Fruit fly (Drosophila melanogaster) whole organism, wandering third instar larva: ENCODE data around the gene CG17568.

Experiments
- Abd-B ChIP-seq: fragments of >200 bp; optimal IDR thresholded peaks from 2 replicates; lab custom pipeline; 2017; ENCODE audit warnings: missing biosample characterization, missing genetic modification characterization
- CG32264 ChIP-seq: fragments of 200-800 bp; sonication (Bioruptor generic); optimal IDR thresholded peaks from 2 replicates; lab custom pipeline; 2016; ENCODE audit warnings: missing biosample characterization, missing genetic modification characterization
- CG9705 ChIP-seq: fragments of 200-800 bp; sonication (Bioruptor generic); optimal IDR thresholded peaks from 2 replicates; lab custom pipeline; 2018; ENCODE audit warnings: missing biosample characterization, mild to moderate bottlenecking, missing genetic modification characterization
- CrebA ChIP-seq: fragments of 200-800 bp; sonication (Bioruptor generic); optimal IDR thresholded peaks from 2 replicates; lab custom pipeline; 2016; ENCODE audit warnings: missing biosample characterization, mild to moderate bottlenecking, missing genetic modification characterization, borderline replicate concordance
- Dfd ChIP-seq: fragments of >200 bp; optimal IDR thresholded peaks from 2 replicates; lab custom pipeline; 2017; ENCODE audit warnings: missing biosample characterization, missing genetic modification characterization
- Dif ChIP-seq: fragments of 200-275, 200-300 bp; sonication (Bioruptor generic); optimal IDR thresholded peaks from 2 replicates; lab custom pipeline; 2018; ENCODE audit warnings: missing biosample characterization, missing genetic modification characterization; ENCODE audit not compliant: partially characterized antibody
- GATAd ChIP-seq: sonication (Bioruptor generic); optimal IDR thresholded peaks from 2 replicates; lab custom pipeline; 2016; ENCODE audit warnings: missing biosample characterization, missing genetic modification characterization
- HLH106 ChIP-seq: fragments of 200-800 bp; optimal IDR thresholded peaks from 3 replicates; lab custom pipeline; 2019; ENCODE audit warnings: missing biosample characterization, mild to moderate bottlenecking, missing genetic modification characterization, moderate library complexity
- Hnf4 ChIP-seq: fragments of 200-800 bp; sonication (Bioruptor generic); optimal IDR thresholded peaks from 2 replicates; lab custom pipeline; 2016; ENCODE audit warnings: missing biosample characterization, mild to moderate bottlenecking, missing genetic modification characterization
- Hr78 ChIP-seq: fragments of >200 bp; optimal IDR thresholded peaks from 2 replicates; lab custom pipeline; 2017; ENCODE audit warnings: missing biosample characterization, missing genetic modification characterization
- Hr83 ChIP-seq: fragments of 200-300 bp; sonication (Bioruptor generic); optimal IDR thresholded peaks from 2 replicates; lab custom pipeline; 2016; ENCODE audit warnings: missing biosample characterization, mild to moderate bottlenecking, missing genetic modification characterization, moderate library complexity; ENCODE audit not compliant: poor library complexity, severe bottlenecking
- Jra ChIP-seq: sonication (Bioruptor generic); optimal IDR thresholded peaks from 2 replicates; lab custom pipeline; 2016; ENCODE audit warnings: missing biosample characterization, missing genetic modification characterization
- Mio ChIP-seq: sonication (Bioruptor generic); optimal IDR thresholded peaks from 2 replicates; lab custom pipeline; 2016; ENCODE audit warnings: missing biosample characterization, missing genetic modification characterization
- Myc ChIP-seq: fragments of >200 bp; optimal IDR thresholded peaks from 2 replicates; lab custom pipeline; 2017
- N ChIP-seq: fragments of >200 bp; optimal IDR thresholded peaks from 2 replicates; lab custom pipeline; 2018; ENCODE audit warnings: missing biosample characterization, missing external identifiers, missing genetic modification characterization
- OdsH ChIP-seq: fragments of 200-800 bp; sonication (Bioruptor generic); optimal IDR thresholded peaks from 2 replicates; lab custom pipeline; 2016; ENCODE audit warnings: missing biosample characterization, mild to moderate bottlenecking, missing genetic modification characterization
- Rel ChIP-seq, 2 experiments: fragments of 200-800 bp; sonication (Bioruptor generic) in 1 of 2; optimal IDR thresholded peaks; 2 replicates in 1 of 2; 3 replicates in 1 of 2; lab custom pipeline; 2016 to 2019; ENCODE audit warnings: mild to moderate bottlenecking in 2 of 2, missing biosample characterization in 2 of 2, missing genetic modification characterization in 2 of 2, moderate library complexity in 1 of 2
- Sp1 ChIP-seq: fragments of 200-800 bp; sonication (Bioruptor generic); optimal IDR thresholded peaks from 3 replicates; lab custom pipeline; 2019; ENCODE audit warnings: missing biosample characterization, mild to moderate bottlenecking, missing genetic modification characterization, moderate library complexity
- Vsx2 ChIP-seq: fragments of 200-300, 225-300 bp; sonication (Bioruptor generic); optimal IDR thresholded peaks from 2 replicates; lab custom pipeline; 2018; ENCODE audit warnings: missing biosample characterization, missing genetic modification characterization; ENCODE audit not compliant: partially characterized antibody
- br ChIP-seq: fragments of 200-800 bp; sonication (Bioruptor generic); optimal IDR thresholded peaks from 2 replicates; lab custom pipeline; 2016; ENCODE audit warnings: missing biosample characterization, missing genetic modification characterization
- brk ChIP-seq: fragments of 200-800 bp; sonication (Bioruptor generic); optimal IDR thresholded peaks from 2 replicates; lab custom pipeline; 2016; ENCODE audit warnings: missing biosample characterization, mild to moderate bottlenecking, missing genetic modification characterization
- dl ChIP-seq, 2 experiments: fragments of 175-275, 200-275 bp in 1 of 2; fragments of 200-275 bp in 1 of 2; sonication (Bioruptor generic); optimal IDR thresholded peaks; lab custom pipeline; 2018; ENCODE audit warnings: mild to moderate bottlenecking in 2 of 2, missing biosample characterization in 2 of 2, missing genetic modification characterization in 2 of 2, moderate library complexity in 2 of 2; ENCODE audit not compliant: partially characterized antibody in 2 of 2, insufficient read depth in 1 of 2
- dmrt93B ChIP-seq: fragments of 200-800 bp; sonication (Bioruptor generic); optimal IDR thresholded peaks from 2 replicates; lab custom pipeline; 2018; ENCODE audit warnings: missing biosample characterization, mild to moderate bottlenecking, missing genetic modification characterization
- dsf ChIP-seq: sonication (Bioruptor generic); optimal IDR thresholded peaks from 2 replicates; lab custom pipeline; 2016; ENCODE audit warnings: missing biosample characterization, missing genetic modification characterization, borderline replicate concordance
- ey ChIP-seq: fragments of 200-800 bp; sonication (Bioruptor generic); optimal IDR thresholded peaks from 2 replicates; lab custom pipeline; 2016; ENCODE audit warnings: missing biosample characterization, missing genetic modification characterization
- foxo ChIP-seq, 2 experiments: fragments of 200-800 bp; sonication (Bioruptor generic); optimal IDR thresholded peaks; 2 replicates in 1 of 2; 3 replicates in 1 of 2; lab custom pipeline; 2016 to 2017; ENCODE audit warnings: missing biosample characterization in 2 of 2, missing genetic modification characterization in 2 of 2
- fru ChIP-seq: fragments of 200-800 bp; sonication (Bioruptor generic); optimal IDR thresholded peaks from 3 replicates; lab custom pipeline; 2016; ENCODE audit warnings: missing biosample characterization, mild to moderate bottlenecking, missing genetic modification characterization
- h ChIP-seq: fragments of 200-800 bp; sonication (Bioruptor generic); optimal IDR thresholded peaks from 3 replicates; lab custom pipeline; 2016; ENCODE audit warnings: missing biosample characterization, mild to moderate bottlenecking, missing genetic modification characterization
- jim ChIP-seq: fragments of 175-275, 200-325 bp; sonication (Bioruptor generic); optimal IDR thresholded peaks from 2 replicates; lab custom pipeline; 2016; ENCODE audit warnings: missing biosample characterization, mild to moderate bottlenecking, missing genetic modification characterization
- lola ChIP-seq: fragments of >200 bp; optimal IDR thresholded peaks from 2 replicates; lab custom pipeline; 2017; ENCODE audit warnings: missing biosample characterization, missing genetic modification characterization
- pan ChIP-seq: fragments of >200 bp; optimal IDR thresholded peaks from 2 replicates; lab custom pipeline; 2017
- psq ChIP-seq: fragments of 200-800 bp; sonication (Bioruptor generic); optimal IDR thresholded peaks from 3 replicates; lab custom pipeline; 2017; ENCODE audit warnings: missing biosample characterization, mild to moderate bottlenecking, missing genetic modification characterization, moderate library complexity
- rgr ChIP-seq: fragments of 200-800 bp; sonication (Bioruptor generic); optimal IDR thresholded peaks from 3 replicates; lab custom pipeline; 2016; ENCODE audit warnings: missing biosample characterization, mild to moderate bottlenecking, missing genetic modification characterization
- sage ChIP-seq: fragments of 200-800 bp; sonication (Bioruptor generic); optimal IDR thresholded peaks from 2 replicates; lab custom pipeline; 2016; ENCODE audit warnings: missing biosample characterization, mild to moderate bottlenecking, missing genetic modification characterization
- sv ChIP-seq: fragments of 200-800 bp; sonication (Bioruptor generic); optimal IDR thresholded peaks from 3 replicates; lab custom pipeline; 2016; ENCODE audit warnings: missing biosample characterization, missing genetic modification characterization
- tai ChIP-seq: sonication (Bioruptor generic); optimal IDR thresholded peaks from 2 replicates; lab custom pipeline; 2016; ENCODE audit warnings: missing biosample characterization, missing genetic modification characterization
- usp ChIP-seq: fragments of >200 bp; optimal IDR thresholded peaks from 2 replicates; lab custom pipeline; 2017; ENCODE audit warnings: missing biosample characterization, missing genetic modification characterization
- woc ChIP-seq: sonication (Bioruptor generic); optimal IDR thresholded peaks from 2 replicates; lab custom pipeline; 2016; ENCODE audit warnings: missing biosample characterization, mild to moderate bottlenecking, missing genetic modification characterization

Gene CG17568

dm6 chr2L:19140257-19140983 lies 41.1 kb downstream of the CG17568 start:
- TF ChIP-seq fru (GFP tag; lab: Kevin White, UChicago) (peak; percentile 76), dsf (no peak), Vsx2 (GFP tag; lab: Kevin White, UChicago) (no peak), Abd-B (GFP tag; lab: Kevin White, UChicago) (no peak), foxo (GFP tag; optimal IDR thresholded peaks at IDR 0.05; lab: Kevin White, UChicago) (peak in 1 of 2 experiments; percentile 76), ey (GFP tag; lab: Kevin White, UChicago) (no peak), CG32264 (GFP tag; lab: Kevin White, UChicago) (no peak), Hr83 (GFP tag; lab: Kevin White, UChicago) (no peak), CG9705 (GFP tag; lab: Kevin White, UChicago) (no peak), lola (no peak), Myc (lab: Kevin White, UChicago) (no peak), br (no peak), CrebA (GFP tag; lab: Kevin White, UChicago) (no peak), dmrt93B (GFP tag; lab: Kevin White, UChicago) (peak; percentile 15), GATAd (no peak), Jra (GFP tag; lab: Kevin White, UChicago) (no peak), dl (GFP tag; optimal IDR thresholded peaks at IDR 0.05; lab: Kevin White, UChicago; ENCODE audit: insufficient read depth in 1 of 2, partially characterized antibody in 2 of 2) (no peak), brk (GFP tag; lab: Kevin White, UChicago) (no peak), Dif (GFP tag; lab: Kevin White, UChicago) (no peak), Sp1 (GFP tag; lab: Kevin White, UChicago) (peak; percentile 66), pan (lab: Kevin White, UChicago) (no peak), sage (GFP tag; lab: Kevin White, UChicago) (no peak), usp (no peak), psq (GFP tag; lab: Kevin White, UChicago) (no peak), Rel (GFP tag; optimal IDR thresholded peaks at IDR 0.05; lab: Kevin White, UChicago) (no peak), Rel (tag; optimal IDR thresholded peaks at IDR 0.05; lab: Kevin White, UChicago) (peak; percentile 23), Hnf4 (GFP tag; lab: Kevin White, UChicago) (no peak), HLH106 (tag; lab: Kevin White, UChicago) (peak; percentile 55), Mio (GFP tag; lab: Kevin White, UChicago) (no peak), jim (GFP tag; lab: Kevin White, UChicago) (no peak), N (GFP tag; lab: Kevin White, UChicago) (no peak), sv (GFP tag; lab: Kevin White, UChicago) (no peak), Dfd (no peak), tai (GFP tag; lab: Kevin White, UChicago) (no peak), Hr78 (GFP tag; lab: Kevin White, UChicago) (no peak), rgr (GFP tag; lab: Kevin White, UChicago) (no peak), OdsH (GFP tag; lab: Kevin White, UChicago) (no peak), woc (GFP tag; lab: Kevin White, UChicago) (no peak), h (GFP tag; lab: Kevin White, UChicago) (no peak)

DNA sequence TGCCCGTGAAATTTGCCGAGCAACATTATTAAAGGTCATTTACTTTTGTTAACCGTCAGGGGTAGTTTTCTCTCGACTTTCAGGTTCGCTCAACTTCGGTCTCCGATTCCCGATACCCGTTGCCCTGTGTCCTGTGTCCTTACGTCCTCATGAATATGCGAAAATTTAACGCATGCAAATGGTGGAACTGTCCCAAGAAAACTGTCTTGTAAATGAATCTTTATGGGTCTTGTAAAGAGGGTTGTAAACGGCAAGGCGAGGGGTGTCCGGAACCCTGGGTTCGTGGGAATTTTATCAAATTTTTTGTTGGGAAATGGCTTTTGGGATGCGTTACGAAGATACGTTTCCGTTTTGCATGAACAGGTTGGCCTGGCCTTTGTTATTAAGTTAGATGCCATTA lies 41.8 kb downstream of the CG17568 start:
- TF ChIP-seq HLH106 (tag; lab: Kevin White, UChicago) (no peak), GATAd (no peak), lola (no peak), h (GFP tag; lab: Kevin White, UChicago) (no peak), Dfd (no peak), OdsH (GFP tag; lab: Kevin White, UChicago) (no peak), br (no peak), usp (no peak), fru (GFP tag; lab: Kevin White, UChicago) (no peak), dsf (no peak), pan (lab: Kevin White, UChicago) (no peak), tai (GFP tag; lab: Kevin White, UChicago) (no peak), Hnf4 (GFP tag; lab: Kevin White, UChicago) (no peak), N (GFP tag; lab: Kevin White, UChicago) (no peak), CrebA (GFP tag; lab: Kevin White, UChicago) (no peak), Rel (GFP tag; optimal IDR thresholded peaks at IDR 0.05; lab: Kevin White, UChicago) (no peak), Rel (tag; optimal IDR thresholded peaks at IDR 0.05; lab: Kevin White, UChicago) (no peak), Vsx2 (GFP tag; lab: Kevin White, UChicago) (no peak), brk (GFP tag; lab: Kevin White, UChicago) (no peak), Sp1 (GFP tag; lab: Kevin White, UChicago) (no peak), dmrt93B (GFP tag; lab: Kevin White, UChicago) (no peak)
